Worm (Caenorhabditis elegans): ENCODE results near the gene Y50E8A.6.

- TF ChIP-seq ets-4 (tag; optimal IDR thresholded peaks at IDR 0.05) (no peak), hlh-6 (tag; optimal IDR thresholded peaks at IDR 0.05) (no peak), lin-11 (tag; optimal IDR thresholded peaks at IDR 0.05) (no peak), pag-3 (tag; optimal IDR thresholded peaks at IDR 0.05; ENCODE audit: borderline replicate concordance) (no peak), lim-6 (tag; optimal IDR thresholded peaks at IDR 0.05) (no peak), nhr-11 (tag; optimal IDR thresholded peaks at IDR 0.05) (no peak)
Measured at ce11 chrV:14698005-14698404, 43.1 kb downstream of the Y50E8A.6 start.
